Worm (Caenorhabditis elegans) whole organism, mixed stage, embryonic: Measurements from ENCODE around the gene fbxa-6.

Experiments
- mep-1 ChIP-seq: fragments of 150-350 bp; optimal IDR thresholded peaks from 2 replicates; lab custom pipeline; 2017; ENCODE audit warnings: missing biosample characterization, missing genetic modification reagents, missing genetic modification characterization, inconsistent platforms
- tbx-8 ChIP-seq: fragments of 200-800 bp; sonication (Bioruptor generic); optimal IDR thresholded peaks from 2 replicates; lab custom pipeline; 2018; ENCODE audit warnings: mild to moderate bottlenecking, missing genetic modification characterization, moderate library complexity, missing compliant biosample characterization

- no peak for TF ChIP-seq mep-1 (tag; lab: Kevin White, UChicago)
- TF ChIP-seq tbx-8 (GFP tag; lab: Kevin White, UChicago), result no peak
Measured at ce11 chrIII:14175-14574, 11.3 kb upstream of the fbxa-6 start.
